Fruit fly (Drosophila melanogaster): ENCODE measurements around the gene Ttc30.

DNA sequence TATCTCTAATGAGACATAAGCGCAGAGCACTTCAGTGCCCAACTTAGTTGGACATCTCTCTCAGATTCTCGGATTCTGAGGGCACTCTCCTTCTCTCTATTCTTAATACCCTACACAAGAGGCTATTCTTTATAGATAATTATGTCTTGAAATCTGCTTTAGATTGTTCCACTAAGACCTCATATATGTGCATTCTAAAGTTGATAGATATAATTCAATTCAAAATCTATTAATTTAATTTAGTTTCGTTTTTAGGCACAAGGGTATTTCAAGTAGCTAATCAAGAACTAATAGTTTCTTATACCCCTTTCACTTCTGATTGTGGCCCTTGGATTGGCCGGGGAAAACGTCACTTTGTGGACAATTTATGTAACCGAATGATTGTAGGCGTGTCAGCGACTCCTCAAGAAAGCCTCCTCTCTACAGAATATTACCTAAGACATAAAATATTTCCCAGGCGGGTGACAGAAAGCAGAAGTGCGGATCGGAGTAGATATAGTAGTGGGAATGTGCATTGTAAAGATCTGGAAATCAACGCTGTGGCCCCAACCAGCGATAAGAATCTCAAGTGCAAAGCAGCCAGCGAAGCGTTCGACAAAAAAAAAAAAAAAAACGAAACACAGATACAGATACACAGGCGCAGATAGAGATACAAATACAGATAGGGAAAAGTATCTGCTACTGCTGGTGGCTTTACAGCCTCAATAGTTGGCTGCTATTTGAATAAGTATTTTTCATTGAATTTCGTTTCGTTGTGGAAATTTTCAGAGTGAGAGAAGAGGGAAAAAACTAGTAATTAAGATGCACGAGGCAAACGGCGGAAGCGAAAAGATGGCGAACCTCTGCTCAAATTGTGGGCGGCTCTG, 37.8 kb upstream of the Ttc30 start:
- TF ChIP-seq dsf (GFP tag; optimal IDR thresholded peaks at IDR 0.05; ENCODE audit: borderline replicate concordance) (no peak), Mio (GFP tag; optimal IDR thresholded peaks at IDR 0.05) (no peak), sage (GFP tag; optimal IDR thresholded peaks at IDR 0.05) (no peak), Hnf4 (GFP tag; optimal IDR thresholded peaks at IDR 0.05) (no peak), Dif (GFP tag; optimal IDR thresholded peaks at IDR 0.05; ENCODE audit: partially characterized antibody) (no peak), Rel (GFP tag; optimal IDR thresholded peaks at IDR 0.05) (no peak), Rel (tag; optimal IDR thresholded peaks at IDR 0.05) (no peak), OdsH (GFP tag; optimal IDR thresholded peaks at IDR 0.05) (no peak)
